Fruit fly (Drosophila melanogaster) whole organism, adult: Measurements from ENCODE around the gene dpr16.

Source experiments
- CG14711 ChIP-seq: fragments of 200-800 bp; sonication (Bioruptor generic); optimal IDR thresholded peaks from 2 replicates; lab custom pipeline; 2018; ENCODE audit warnings: missing biosample characterization, mild to moderate bottlenecking, missing genetic modification characterization, moderate library complexity
- CG1620 ChIP-seq: fragments of 200-800 bp; sonication (Bioruptor generic); optimal IDR thresholded peaks from 2 replicates; lab custom pipeline; 2016; ENCODE audit warnings: missing biosample characterization, missing genetic modification characterization
- CG33017 ChIP-seq: fragments of 200-800 bp; sonication (Bioruptor generic); optimal IDR thresholded peaks from 2 replicates; lab custom pipeline; 2018; ENCODE audit warnings: missing biosample characterization, mild to moderate bottlenecking, missing genetic modification characterization, moderate library complexity
- CG7045 ChIP-seq: fragments of 200-800 bp; sonication (Bioruptor generic); optimal IDR thresholded peaks from 2 replicates; lab custom pipeline; 2017; ENCODE audit warnings: missing biosample characterization, mild to moderate bottlenecking, missing genetic modification characterization
- CG7101 ChIP-seq: fragments of 200-800 bp; sonication (Bioruptor generic); optimal IDR thresholded peaks from 2 replicates; lab custom pipeline; 2018; ENCODE audit warnings: missing biosample characterization, mild to moderate bottlenecking, missing genetic modification characterization, moderate library complexity
- Crg-1 ChIP-seq: fragments of 200-800 bp; sonication (Bioruptor generic); optimal IDR thresholded peaks from 2 replicates; lab custom pipeline; 2016; ENCODE audit warnings: missing biosample characterization, missing genetic modification characterization
- Hr96 ChIP-seq: fragments of 200-800 bp; sonication (Bioruptor generic); optimal IDR thresholded peaks from 2 replicates; lab custom pipeline; 2016; ENCODE audit warnings: missing biosample characterization, missing genetic modification characterization
- Mnt ChIP-seq: fragments of 200-800 bp; sonication (Bioruptor generic); optimal IDR thresholded peaks from 2 replicates; lab custom pipeline; 2016; ENCODE audit warnings: missing biosample characterization, mild to moderate bottlenecking, missing genetic modification characterization
- cic ChIP-seq: fragments of 200-800 bp; sonication (Bioruptor generic); optimal IDR thresholded peaks from 2 replicates; lab custom pipeline; 2017; ENCODE audit warnings: missing biosample characterization, mild to moderate bottlenecking, missing genetic modification characterization, moderate library complexity
- ovo ChIP-seq: fragments of 200-800 bp; sonication (Bioruptor generic); optimal IDR thresholded peaks from 2 replicates; lab custom pipeline; 2016; ENCODE audit warnings: missing biosample characterization, missing genetic modification characterization
- tj ChIP-seq: fragments of 200-800 bp; sonication (Bioruptor generic); optimal IDR thresholded peaks from 3 replicates; lab custom pipeline; 2017; ENCODE audit warnings: missing biosample characterization, mild to moderate bottlenecking, missing genetic modification characterization, moderate library complexity

dm6 chr3R:5115448-5115847, 35.3 kb upstream of the dpr16 start:
- TF ChIP-seq tj (GFP tag; lab: Kevin White, UChicago) (peak; percentile 53), Crg-1 (GFP tag; lab: Kevin White, UChicago) (no peak), CG33017 (tag; lab: Kevin White, UChicago) (no peak), Hr96 (GFP tag; lab: Kevin White, UChicago) (no peak), cic (GFP tag; lab: Kevin White, UChicago) (no peak), CG7045 (GFP tag; lab: Kevin White, UChicago) (no peak), Mnt (no peak), CG7101 (tag; lab: Kevin White, UChicago) (no peak), ovo (GFP tag; lab: Kevin White, UChicago) (no peak), CG1620 (GFP tag; lab: Kevin White, UChicago) (no peak), CG14711 (tag; lab: Kevin White, UChicago) (no peak)
